Fruit fly (Drosophila melanogaster) whole organism, prepupa: ENCODE measurements around the gene CG6961.

Experiments used
- CG10631 ChIP-seq: fragments of 200-800 bp; sonication (Bioruptor generic); optimal IDR thresholded peaks from 2 replicates; lab custom pipeline; 2016; ENCODE audit warnings: missing biosample characterization, missing genetic modification characterization
- CG11294 ChIP-seq: fragments of 200-800 bp; sonication (Bioruptor generic); IDR thresholded peaks from 2 replicates; pipeline ENCODE4 v1.3.6; 2022; ENCODE audit warnings: missing biosample characterization, missing genetic modification characterization
- CG11902 ChIP-seq: fragments of 200-800 bp; sonication (Bioruptor generic); optimal IDR thresholded peaks from 3 replicates; lab custom pipeline; 2016; ENCODE audit warnings: missing biosample characterization, missing genetic modification characterization
- CG15336 ChIP-seq: fragments of 200-800 bp; sonication (Bioruptor generic); IDR thresholded peaks from 2 replicates; pipeline ENCODE4 v1.3.6; 2022; ENCODE audit warnings: missing biosample characterization, missing genetic modification characterization
- CG16779 ChIP-seq: fragments of 200-800 bp; sonication (Bioruptor generic); optimal IDR thresholded peaks from 3 replicates; lab custom pipeline; 2017; ENCODE audit warnings: missing biosample characterization, mild to moderate bottlenecking, missing genetic modification characterization
- CG3032 ChIP-seq: fragments of 200-800 bp; optimal IDR thresholded peaks from 2 replicates; lab custom pipeline; 2019; ENCODE audit warnings: missing biosample characterization, mild to moderate bottlenecking, missing genetic modification characterization, moderate library complexity
- CG31627 ChIP-seq: fragments of 200-800 bp; sonication (Bioruptor generic); optimal IDR thresholded peaks from 3 replicates; lab custom pipeline; 2016; ENCODE audit warnings: missing biosample characterization, missing genetic modification characterization
- CG32006 ChIP-seq: fragments of 200-800 bp; sonication (Bioruptor generic); optimal IDR thresholded peaks from 3 replicates; lab custom pipeline; 2017; ENCODE audit warnings: missing biosample characterization, mild to moderate bottlenecking, missing genetic modification characterization
- CG3919 ChIP-seq: fragments of 200-800 bp; sonication (Bioruptor generic); optimal IDR thresholded peaks from 3 replicates; lab custom pipeline; 2016; ENCODE audit warnings: missing biosample characterization, missing genetic modification characterization
- CG6276 ChIP-seq: fragments of 200-800 bp; sonication (Bioruptor generic); optimal IDR thresholded peaks from 2 replicates; lab custom pipeline; 2017; ENCODE audit warnings: missing biosample characterization, mild to moderate bottlenecking, missing genetic modification characterization
- CG8119 ChIP-seq: fragments of 200-800 bp; sonication (Bioruptor generic); IDR thresholded peaks from 3 replicates; pipeline ENCODE4 v1.3.6; 2022; ENCODE audit warnings: missing biosample characterization, missing genetic modification characterization
- CG8319 ChIP-seq: fragments of 200-800 bp; sonication (Bioruptor generic); optimal IDR thresholded peaks from 3 replicates; lab custom pipeline; 2016; ENCODE audit warnings: missing biosample characterization, missing genetic modification characterization
- CG9139 ChIP-seq: fragments of 200-800 bp; sonication (Bioruptor generic); optimal IDR thresholded peaks from 3 replicates; lab custom pipeline; 2017; ENCODE audit warnings: missing biosample characterization, mild to moderate bottlenecking, missing genetic modification characterization
- Eip75B ChIP-seq: fragments of 200-800 bp; sonication (Bioruptor generic); optimal IDR thresholded peaks from 3 replicates; lab custom pipeline; 2016; ENCODE audit warnings: missing biosample characterization, missing genetic modification characterization
- Eip78C ChIP-seq: fragments of 200-800 bp; sonication (Bioruptor generic); peaks from one replicate; lab custom pipeline; 2016; ENCODE audit warnings: missing biosample characterization, missing genetic modification characterization
- Eip93F ChIP-seq: fragments of 200-800 bp; sonication (Bioruptor generic); optimal IDR thresholded peaks from 2 replicates; lab custom pipeline; 2016; ENCODE audit warnings: missing biosample characterization, mild to moderate bottlenecking, missing genetic modification characterization
- Ets21C ChIP-seq: fragments of 200-800 bp; sonication (Bioruptor generic); optimal IDR thresholded peaks from 3 replicates; lab custom pipeline; 2016; ENCODE audit warnings: missing biosample characterization, missing genetic modification characterization
- Ets96B ChIP-seq: fragments of 200-800 bp; optimal IDR thresholded peaks from 2 replicates; lab custom pipeline; 2019; ENCODE audit warnings: missing biosample characterization, mild to moderate bottlenecking, missing genetic modification characterization, moderate library complexity
- Gug ChIP-seq: fragments of 200-800 bp; sonication (Bioruptor generic); IDR thresholded peaks from 2 replicates; pipeline ENCODE4 v1.3.6; 2022; ENCODE audit warnings: missing biosample characterization, missing genetic modification characterization
- Hr4 ChIP-seq: fragments of 200-800 bp; sonication (Bioruptor generic); optimal IDR thresholded peaks from 3 replicates; lab custom pipeline; 2016; ENCODE audit warnings: missing biosample characterization, missing genetic modification characterization
- Lpt ChIP-seq: fragments of 200-800 bp; sonication (Bioruptor generic); optimal IDR thresholded peaks from 3 replicates; lab custom pipeline; 2016; ENCODE audit warnings: missing biosample characterization, missing genetic modification characterization
- OdsH ChIP-seq: fragments of 200-800 bp; sonication (Bioruptor generic); optimal IDR thresholded peaks from 3 replicates; lab custom pipeline; 2016; ENCODE audit warnings: missing biosample characterization, missing genetic modification characterization
- Smox ChIP-seq: fragments of 200-800 bp; sonication (Bioruptor generic); optimal IDR thresholded peaks from 3 replicates; lab custom pipeline; 2016; ENCODE audit warnings: missing biosample characterization, missing genetic modification characterization
- Sox102F ChIP-seq: fragments of 200-800 bp; sonication (Bioruptor generic); optimal IDR thresholded peaks from 2 replicates; lab custom pipeline; 2016; ENCODE audit warnings: missing biosample characterization, mild to moderate bottlenecking, missing genetic modification characterization
- Sox14 ChIP-seq: fragments of 200-800 bp; sonication (Bioruptor generic); optimal IDR thresholded peaks from 3 replicates; lab custom pipeline; 2016; ENCODE audit warnings: missing biosample characterization, missing genetic modification characterization
- achi ChIP-seq: fragments of 200-800 bp; sonication (Bioruptor generic); optimal IDR thresholded peaks from 3 replicates; lab custom pipeline; 2016; ENCODE audit warnings: missing biosample characterization, missing genetic modification characterization
- acj6 ChIP-seq: fragments of 200-800 bp; sonication (Bioruptor generic); optimal IDR thresholded peaks from 3 replicates; lab custom pipeline; 2016; ENCODE audit warnings: missing biosample characterization, missing genetic modification characterization
- dsx ChIP-seq: fragments of 200-800 bp; optimal IDR thresholded peaks from 3 replicates; lab custom pipeline; 2019; ENCODE audit warnings: missing biosample characterization, mild to moderate bottlenecking, missing genetic modification characterization, moderate library complexity; ENCODE audit not compliant: poor library complexity, severe bottlenecking
- esn ChIP-seq: fragments of 200-800 bp; sonication (Bioruptor generic); optimal IDR thresholded peaks from 2 replicates; lab custom pipeline; 2016; ENCODE audit warnings: missing biosample characterization, mild to moderate bottlenecking, missing genetic modification characterization, moderate library complexity
- fd59A ChIP-seq: fragments of 200-800 bp; sonication (Bioruptor generic); optimal IDR thresholded peaks from 2 replicates; lab custom pipeline; 2017; ENCODE audit warnings: missing biosample characterization, mild to moderate bottlenecking, missing genetic modification characterization, missing genetic modification reagents
- fd85E ChIP-seq: fragments of 200-800 bp; sonication (Bioruptor generic); optimal IDR thresholded peaks from 3 replicates; lab custom pipeline; 2016; ENCODE audit warnings: missing biosample characterization, missing genetic modification characterization
- fkh ChIP-seq: fragments of 200-800 bp; sonication (Bioruptor generic); optimal IDR thresholded peaks from 3 replicates; lab custom pipeline; 2017; ENCODE audit warnings: missing biosample characterization, mild to moderate bottlenecking, missing genetic modification characterization, moderate library complexity
- lz ChIP-seq: fragments of 200-800 bp; sonication (Bioruptor generic); optimal IDR thresholded peaks from 3 replicates; lab custom pipeline; 2016; ENCODE audit warnings: missing biosample characterization, missing genetic modification characterization
- pdm3 ChIP-seq: fragments of 200-800 bp; sonication (Bioruptor generic); optimal IDR thresholded peaks from 3 replicates; lab custom pipeline; 2016; ENCODE audit warnings: missing biosample characterization, missing genetic modification characterization
- salr ChIP-seq, 2 experiments: fragments of 200-800 bp; sonication (Bioruptor generic); optimal IDR thresholded peaks; 3 replicates each; lab custom pipeline; 2016 to 2018; ENCODE audit warnings: missing biosample characterization in 2 of 2, missing genetic modification characterization in 2 of 2, mild to moderate bottlenecking in 1 of 2
- spab ChIP-seq: fragments of 200-800 bp; sonication (Bioruptor generic); optimal IDR thresholded peaks from 2 replicates; lab custom pipeline; 2017; ENCODE audit warnings: missing biosample characterization, mild to moderate bottlenecking, missing genetic modification characterization, missing genetic modification reagents
- ss ChIP-seq, 2 experiments: fragments of 200-800 bp; sonication (Bioruptor generic); optimal IDR thresholded peaks; 2 replicates in 1 of 2; 3 replicates in 1 of 2; lab custom pipeline; 2017 to 2018; ENCODE audit warnings: mild to moderate bottlenecking in 2 of 2, missing biosample characterization in 2 of 2, missing genetic modification characterization in 2 of 2, moderate library complexity in 1 of 2
- topi ChIP-seq: fragments of 200-800 bp; sonication (Bioruptor generic); optimal IDR thresholded peaks from 3 replicates; lab custom pipeline; 2016; ENCODE audit warnings: missing biosample characterization, missing genetic modification characterization
- vri ChIP-seq: fragments of 200-800 bp; sonication (Bioruptor generic); optimal IDR thresholded peaks from 3 replicates; lab custom pipeline; 2016; ENCODE audit warnings: missing biosample characterization, mild to moderate bottlenecking, missing genetic modification characterization

CG6961 gene

DNA sequence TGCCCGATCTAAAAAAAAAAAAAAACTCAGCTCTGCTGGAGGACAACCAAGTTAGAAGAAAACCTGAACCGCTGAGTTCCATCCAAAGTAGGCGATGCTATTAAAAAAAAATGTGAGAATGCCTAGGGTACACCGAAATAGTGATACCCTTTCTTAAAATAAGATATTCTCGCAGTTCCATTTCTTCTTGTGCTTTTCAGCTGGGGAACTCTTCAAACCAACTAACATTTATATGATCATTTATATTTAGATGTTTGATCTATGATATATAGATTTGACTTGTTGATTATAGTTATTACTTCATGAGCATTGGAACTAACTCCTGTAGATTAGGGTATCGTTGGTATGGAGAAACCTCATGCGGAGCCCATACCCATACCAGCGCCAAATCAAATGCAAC is 12.2 kb upstream of the CG6961 start (continued):
- no peak for TF ChIP-seq Smox (GFP tag; lab: Kevin White, UChicago)
- TF ChIP-seq fd85E (GFP tag; lab: Kevin White, UChicago) = no peak
- TF ChIP-seq achi = peak; percentile 51
- no peak for TF ChIP-seq esn (GFP tag; lab: Kevin White, UChicago)
- peak; percentile 28 for TF ChIP-seq acj6 (GFP tag; lab: Kevin White, UChicago)
- TF ChIP-seq Ets96B (tag; lab: Kevin White, UChicago) = peak; percentile 49
- TF ChIP-seq CG8319 = no peak
- TF ChIP-seq Ets21C (GFP tag; lab: Kevin White, UChicago) = no peak
- TF ChIP-seq fd59A (GFP tag; lab: Kevin White, UChicago) = peak; percentile 42
- TF ChIP-seq salr (GFP tag; optimal IDR thresholded peaks at IDR 0.05; lab: Kevin White, UChicago) = peak; percentile 17 to 52

- TF ChIP-seq fd59A (GFP tag; lab: Kevin White, UChicago) (no peak), CG10631 (GFP tag; lab: Kevin White, UChicago) (no peak), lz (no peak), CG15336 (no peak), CG9139 (no peak), acj6 (GFP tag; lab: Kevin White, UChicago) (no peak), CG32006 (GFP tag; lab: Kevin White, UChicago) (no peak), Hr4 (GFP tag; lab: Kevin White, UChicago) (no peak), salr (GFP tag; optimal IDR thresholded peaks at IDR 0.05; lab: Kevin White, UChicago) (no peak), Eip93F (GFP tag; lab: Kevin White, UChicago) (no peak), CG31627 (GFP tag; lab: Kevin White, UChicago) (no peak), Eip75B (GFP tag; lab: Kevin White, UChicago) (no peak), CG3919 (GFP tag; lab: Kevin White, UChicago) (no peak), esn (GFP tag; lab: Kevin White, UChicago) (no peak), Ets21C (GFP tag; lab: Kevin White, UChicago) (no peak), CG3032 (tag; lab: Kevin White, UChicago) (no peak), Sox102F (GFP tag; lab: Kevin White, UChicago) (no peak), Lpt (no peak), topi (GFP tag; lab: Kevin White, UChicago) (no peak)
These were observed 11.4 kb upstream of the CG6961 start for dm6 chrX:18799307-18799855.

- TF ChIP-seq CG3032 (tag; lab: Kevin White, UChicago) (no peak), Eip93F (GFP tag; lab: Kevin White, UChicago) (no peak), ss (GFP tag; optimal IDR thresholded peaks at IDR 0.05; lab: Kevin White, UChicago) (peak in 1 of 2 experiments; percentile 14), CG8119 (GFP tag; lab: Robert Waterston, UW) (no peak), achi (no peak), CG9139 (peak; percentile 3), Eip78C (GFP tag; lab: Kevin White, UChicago) (peak; percentile 27), dsx (no peak), CG11902 (GFP tag; lab: Kevin White, UChicago) (no peak), topi (GFP tag; lab: Kevin White, UChicago) (no peak), vri (GFP tag; lab: Kevin White, UChicago) (no peak)
These were observed 9.6 kb upstream of the CG6961 start, which contains the start of gene bnb for dm6 chrX:18797567-18797966. TSS of gene bnb (minus strand) at chrX:18797687.

DNA sequence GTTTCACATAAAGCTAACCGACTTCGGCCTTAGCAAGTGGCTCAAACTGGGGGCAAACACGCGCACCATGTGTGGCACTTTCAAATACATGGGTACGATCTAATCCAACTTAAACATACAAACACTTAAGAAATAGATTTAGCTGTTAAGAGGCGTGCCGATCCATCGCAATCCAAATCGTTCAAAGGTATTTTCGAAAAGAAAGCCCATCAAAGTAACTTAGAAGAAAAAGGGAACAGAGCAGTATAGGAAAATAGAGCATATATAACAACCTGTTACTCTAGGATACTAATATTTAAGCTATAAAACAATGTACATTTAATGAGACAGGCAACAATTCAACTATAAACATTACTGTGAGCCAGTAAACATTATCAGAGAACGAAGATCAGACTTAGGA is 3.4 kb upstream of the CG6961 start, which contains the start of gene Atg101:
Gene Atg101, plus strand, starts transcription at position 301 of the 400 bp plus-strand sequence.
- TF ChIP-seq spab (GFP tag; lab: Kevin White, UChicago) (no peak), Gug (GFP tag; lab: Robert Waterston, UW) (no peak), pdm3 (GFP tag; lab: Kevin White, UChicago) (no peak), ss (GFP tag; optimal IDR thresholded peaks at IDR 0.05; lab: Kevin White, UChicago) (no peak), Sox14 (no peak), dsx (no peak), CG11294 (GFP tag; lab: Robert Waterston, UW) (no peak), OdsH (no peak), CG8119 (GFP tag; lab: Robert Waterston, UW) (no peak), CG6276 (no peak), CG16779 (no peak), fkh (GFP tag; lab: Kevin White, UChicago) (no peak), salr (GFP tag; optimal IDR thresholded peaks at IDR 0.05; lab: Kevin White, UChicago) (no peak)
